Fruit fly (Drosophila melanogaster) whole organism, embryonic: Measurements from ENCODE around the gene Tim8.

Source experiments
- Antp ChIP-seq: fragments of 200-800 bp; sonication (Bioruptor generic); optimal IDR thresholded peaks from 3 replicates; lab custom pipeline; 2016; ENCODE audit warnings: missing biosample characterization, missing genetic modification characterization
- CG10267 ChIP-seq: fragments of 200-800 bp; sonication (Bioruptor generic); optimal IDR thresholded peaks from 2 replicates; lab custom pipeline; 2018; ENCODE audit warnings: missing biosample characterization, mild to moderate bottlenecking, missing genetic modification characterization, moderate library complexity
- CG10431 ChIP-seq: fragments of 200-800 bp; sonication (Bioruptor generic); optimal IDR thresholded peaks from 3 replicates; lab custom pipeline; 2018; ENCODE audit warnings: missing biosample characterization, mild to moderate bottlenecking, missing genetic modification characterization
- CG10543 ChIP-seq: fragments of 200-800 bp; sonication (Bioruptor generic); optimal IDR thresholded peaks from 3 replicates; lab custom pipeline; 2017; ENCODE audit warnings: missing biosample characterization, mild to moderate bottlenecking, missing genetic modification characterization, moderate library complexity
- CG11247 ChIP-seq: fragments of 200-800 bp; sonication (Bioruptor generic); IDR thresholded peaks from 2 replicates; pipeline ENCODE4 v1.3.6; 2022; ENCODE audit warnings: missing biosample characterization, missing genetic modification characterization
- CG12219 ChIP-seq: fragments of 200-800 bp; sonication (Bioruptor generic); optimal IDR thresholded peaks from 3 replicates; lab custom pipeline; 2018; ENCODE audit warnings: missing biosample characterization, mild to moderate bottlenecking, missing genetic modification characterization
- CG12769 ChIP-seq: fragments of 200-800 bp; sonication (Bioruptor generic); optimal IDR thresholded peaks from 2 replicates; lab custom pipeline; 2019; ENCODE audit warnings: missing biosample characterization, mild to moderate bottlenecking, missing genetic modification characterization, moderate library complexity
- CG13123 ChIP-seq: fragments of 200-800 bp; sonication (Bioruptor generic); optimal IDR thresholded peaks from 2 replicates; lab custom pipeline; 2016; ENCODE audit warnings: missing biosample characterization, missing genetic modification characterization
- CG13775 ChIP-seq: fragments of 200-800 bp; sonication (Bioruptor generic); optimal IDR thresholded peaks from 3 replicates; lab custom pipeline; 2017; ENCODE audit warnings: missing biosample characterization, mild to moderate bottlenecking, missing genetic modification characterization
- CG15696 ChIP-seq: fragments of 200-800 bp; sonication (Bioruptor generic); optimal IDR thresholded peaks from 2 replicates; lab custom pipeline; 2019; ENCODE audit warnings: missing biosample characterization, mild to moderate bottlenecking, missing genetic modification characterization, moderate library complexity
- CG16779 ChIP-seq: fragments of 200-800 bp; sonication (Bioruptor generic); IDR thresholded peaks from 2 replicates; pipeline ENCODE4 v1.3.6; 2022; ENCODE audit warnings: missing biosample characterization, missing genetic modification characterization
- CG17359 ChIP-seq: fragments of 200-800 bp; sonication (Bioruptor generic); optimal IDR thresholded peaks from 3 replicates; lab custom pipeline; 2018; ENCODE audit warnings: missing biosample characterization, mild to moderate bottlenecking, missing genetic modification characterization, moderate library complexity
- CG17385 ChIP-seq: fragments of 200-800 bp; sonication (Bioruptor generic); optimal IDR thresholded peaks from 3 replicates; lab custom pipeline; 2018; ENCODE audit warnings: missing biosample characterization, mild to moderate bottlenecking, missing genetic modification characterization
- CG17802 ChIP-seq: fragments of 200-800 bp; sonication (Bioruptor generic); optimal IDR thresholded peaks from 2 replicates; lab custom pipeline; 2018; ENCODE audit warnings: missing biosample characterization, mild to moderate bottlenecking, missing genetic modification characterization, moderate library complexity
- CG17829 ChIP-seq: fragments of 200-800 bp; optimal IDR thresholded peaks from 2 replicates; lab custom pipeline; 2019; ENCODE audit warnings: missing biosample characterization, mild to moderate bottlenecking, missing genetic modification characterization, moderate library complexity
- CG1832 ChIP-seq: fragments of 200-800 bp; sonication (Bioruptor generic); optimal IDR thresholded peaks from 2 replicates; lab custom pipeline; 2017; ENCODE audit warnings: missing biosample characterization, mild to moderate bottlenecking, missing genetic modification characterization, inconsistent platforms
- CG2120 ChIP-seq: fragments of 200-800 bp; sonication (Bioruptor generic); optimal IDR thresholded peaks from 3 replicates; lab custom pipeline; 2016; ENCODE audit warnings: missing biosample characterization, missing genetic modification characterization
- CG30403 ChIP-seq: fragments of 200-800 bp; sonication (Bioruptor generic); optimal IDR thresholded peaks from 3 replicates; lab custom pipeline; 2016; ENCODE audit warnings: missing biosample characterization, missing genetic modification characterization
- CG3065 ChIP-seq: fragments of 200-800 bp; sonication (Bioruptor generic); optimal IDR thresholded peaks from 2 replicates; lab custom pipeline; 2016; ENCODE audit warnings: missing biosample characterization, missing genetic modification characterization
- CG32767 ChIP-seq: fragments of 200-800 bp; sonication (Bioruptor generic); IDR thresholded peaks from 2 replicates; pipeline ENCODE4 v1.3.6; 2022; ENCODE audit warnings: missing biosample characterization, missing genetic modification characterization
- CG3726 ChIP-seq: fragments of 200-800 bp; sonication (Bioruptor generic); IDR thresholded peaks from 3 replicates; pipeline ENCODE4, ENCODE4 v1.3.6; 2022; ENCODE audit warnings: missing biosample characterization, missing genetic modification characterization
- CG4617 ChIP-seq: fragments of 200-800 bp; sonication (Bioruptor generic); optimal IDR thresholded peaks from 3 replicates; lab custom pipeline; 2016; ENCODE audit warnings: missing biosample characterization, missing genetic modification characterization, borderline replicate concordance
- CG4820 ChIP-seq: fragments of 200-800 bp; sonication (Bioruptor generic); optimal IDR thresholded peaks from 3 replicates; lab custom pipeline; 2016; ENCODE audit warnings: missing biosample characterization, missing genetic modification characterization
- CG8290 ChIP-seq, 3 experiments: fragments of 200-800 bp; sonication (Bioruptor generic); optimal IDR thresholded peaks; 2 replicates each; lab custom pipeline; 2016 to 2019; ENCODE audit warnings: missing biosample characterization in 3 of 3, missing genetic modification characterization in 3 of 3, mild to moderate bottlenecking in 2 of 3, moderate library complexity in 1 of 3
- CG9727 ChIP-seq: fragments of 200-800 bp; sonication (Bioruptor generic); optimal IDR thresholded peaks from 3 replicates; lab custom pipeline; 2017; ENCODE audit warnings: missing biosample characterization, mild to moderate bottlenecking, missing genetic modification characterization
- CG9797 ChIP-seq: fragments of 200-800 bp; sonication (Bioruptor generic); optimal IDR thresholded peaks from 3 replicates; lab custom pipeline; 2018; ENCODE audit warnings: missing biosample characterization, mild to moderate bottlenecking, missing genetic modification characterization
- CG9932 ChIP-seq: fragments of 200-800 bp; sonication (Bioruptor generic); IDR thresholded peaks from 2 replicates; pipeline ENCODE4 v1.3.6; 2022; ENCODE audit warnings: missing biosample characterization, missing genetic modification characterization
- D ChIP-seq, 2 experiments: fragments of 200-800 bp in 1 of 2; fragments of >200 bp in 1 of 2; sonication (Bioruptor generic) in 1 of 2; optimal IDR thresholded peaks; 2 replicates in 1 of 2; 3 replicates in 1 of 2; lab custom pipeline; 2017; ENCODE audit warnings: mild to moderate bottlenecking in 1 of 2, missing biosample characterization in 1 of 2, missing genetic modification characterization in 1 of 2, missing genetic modification reagents in 1 of 2
- Eip74EF ChIP-seq, 2 experiments: fragments of 200-800 bp in 1 of 2; fragments of >200 bp in 1 of 2; sonication (Bioruptor generic) in 1 of 2; optimal IDR thresholded peaks; 2 replicates each; lab custom pipeline; 2017 to 2019; ENCODE audit warnings: missing biosample characterization in 2 of 2, missing genetic modification characterization in 2 of 2, mild to moderate bottlenecking in 1 of 2, moderate library complexity in 1 of 2
- Ets65A ChIP-seq: fragments of 200-800 bp; sonication (Bioruptor generic); peaks from one replicate; lab custom pipeline; 2016; ENCODE audit warnings: missing biosample characterization, missing genetic modification characterization
- GATAe ChIP-seq: fragments of 200-800 bp; sonication (Bioruptor generic); conservative IDR thresholded peaks from 2 replicates; pipeline ENCODE4 v1.3.6; 2022; ENCODE audit warnings: missing biosample characterization, missing genetic modification characterization
- HLH3B ChIP-seq: fragments of 200-800 bp; sonication (Bioruptor generic); IDR thresholded peaks from 2 replicates; pipeline ENCODE4 v1.3.6; 2022; ENCODE audit warnings: missing biosample characterization, missing genetic modification characterization
- Hmr ChIP-seq: fragments of 200-800 bp; sonication (Bioruptor generic); optimal IDR thresholded peaks from 3 replicates; lab custom pipeline; 2017; ENCODE audit warnings: mild to moderate bottlenecking, missing biosample characterization, missing genetic modification reagents, missing genetic modification characterization
- Hmx ChIP-seq: fragments of 200-800 bp; sonication (Bioruptor generic); optimal IDR thresholded peaks from 2 replicates; lab custom pipeline; 2016; ENCODE audit warnings: missing biosample characterization, missing genetic modification characterization
- MBD-R2 ChIP-seq: fragments of 200-800 bp; sonication (Bioruptor generic); IDR thresholded peaks from 2 replicates; pipeline ENCODE4 v1.3.6; 2022; ENCODE audit warnings: missing biosample characterization, missing genetic modification characterization
- Scr ChIP-seq: fragments of 200-800 bp; sonication (Bioruptor generic); IDR thresholded peaks from 2 replicates; pipeline ENCODE4 v1.3.6; 2022; ENCODE audit warnings: missing biosample characterization, missing genetic modification characterization; ENCODE audit not compliant: partially characterized antibody
- Sin3A ChIP-seq: fragments of >200 bp; optimal IDR thresholded peaks from 2 replicates; lab custom pipeline; 2018
- Spps ChIP-seq: fragments of 200-800 bp; sonication (Bioruptor generic); optimal IDR thresholded peaks from 2 replicates; lab custom pipeline; 2018; ENCODE audit warnings: missing biosample characterization, mild to moderate bottlenecking, missing genetic modification characterization
- Sry-β ChIP-seq: fragments of 200-800 bp; sonication (Bioruptor generic); optimal IDR thresholded peaks from 2 replicates; lab custom pipeline; 2018; ENCODE audit warnings: missing biosample characterization, mild to moderate bottlenecking, missing genetic modification characterization, moderate library complexity
- az2 ChIP-seq: fragments of 200-800 bp; sonication (Bioruptor generic); optimal IDR thresholded peaks from 3 replicates; lab custom pipeline; 2016; ENCODE audit warnings: missing biosample characterization, missing genetic modification characterization
- crol ChIP-seq: fragments of 200-800 bp; sonication (Bioruptor generic); IDR thresholded peaks from 2 replicates; pipeline ENCODE4 v1.3.6; 2022; ENCODE audit warnings: missing biosample characterization, missing genetic modification characterization
- gfzf ChIP-seq: fragments of 200-800 bp; sonication (Bioruptor generic); optimal IDR thresholded peaks from 2 replicates; lab custom pipeline; 2016; ENCODE audit warnings: missing biosample characterization, mild to moderate bottlenecking, missing genetic modification characterization, moderate library complexity
- grau ChIP-seq: fragments of 200-800 bp; optimal IDR thresholded peaks from 3 replicates; lab custom pipeline; 2019; ENCODE audit warnings: missing biosample characterization, mild to moderate bottlenecking, missing genetic modification characterization, moderate library complexity
- oc ChIP-seq: fragments of 200-800 bp; sonication (Bioruptor generic); optimal IDR thresholded peaks from 2 replicates; lab custom pipeline; 2018; ENCODE audit warnings: missing biosample characterization, mild to moderate bottlenecking, missing genetic modification characterization, moderate library complexity
- slp2 ChIP-seq: fragments of 200-800 bp; sonication (Bioruptor generic); optimal IDR thresholded peaks from 2 replicates; lab custom pipeline; 2016; ENCODE audit warnings: missing biosample characterization, missing genetic modification characterization
- tll ChIP-seq, 2 experiments: fragments of 200-800 bp in 1 of 2; fragments of >200 bp in 1 of 2; sonication (Bioruptor generic) in 1 of 2; optimal IDR thresholded peaks; 2 replicates each; lab custom pipeline; 2017 to 2019; ENCODE audit warnings: missing biosample characterization in 2 of 2, missing genetic modification characterization in 2 of 2, mild to moderate bottlenecking in 1 of 2, moderate library complexity in 1 of 2
- tup ChIP-seq: fragments of 200-800 bp; sonication (Bioruptor generic); optimal IDR thresholded peaks from 2 replicates; lab custom pipeline; 2016; ENCODE audit warnings: missing biosample characterization, mild to moderate bottlenecking, missing genetic modification characterization, moderate library complexity
- zfh1 ChIP-seq: fragments of 200-800 bp; sonication (Bioruptor generic); IDR thresholded peaks from 3 replicates; pipeline ENCODE4 v1.3.6; 2022; ENCODE audit warnings: missing biosample characterization, missing genetic modification characterization

Tim8 gene

DNA sequence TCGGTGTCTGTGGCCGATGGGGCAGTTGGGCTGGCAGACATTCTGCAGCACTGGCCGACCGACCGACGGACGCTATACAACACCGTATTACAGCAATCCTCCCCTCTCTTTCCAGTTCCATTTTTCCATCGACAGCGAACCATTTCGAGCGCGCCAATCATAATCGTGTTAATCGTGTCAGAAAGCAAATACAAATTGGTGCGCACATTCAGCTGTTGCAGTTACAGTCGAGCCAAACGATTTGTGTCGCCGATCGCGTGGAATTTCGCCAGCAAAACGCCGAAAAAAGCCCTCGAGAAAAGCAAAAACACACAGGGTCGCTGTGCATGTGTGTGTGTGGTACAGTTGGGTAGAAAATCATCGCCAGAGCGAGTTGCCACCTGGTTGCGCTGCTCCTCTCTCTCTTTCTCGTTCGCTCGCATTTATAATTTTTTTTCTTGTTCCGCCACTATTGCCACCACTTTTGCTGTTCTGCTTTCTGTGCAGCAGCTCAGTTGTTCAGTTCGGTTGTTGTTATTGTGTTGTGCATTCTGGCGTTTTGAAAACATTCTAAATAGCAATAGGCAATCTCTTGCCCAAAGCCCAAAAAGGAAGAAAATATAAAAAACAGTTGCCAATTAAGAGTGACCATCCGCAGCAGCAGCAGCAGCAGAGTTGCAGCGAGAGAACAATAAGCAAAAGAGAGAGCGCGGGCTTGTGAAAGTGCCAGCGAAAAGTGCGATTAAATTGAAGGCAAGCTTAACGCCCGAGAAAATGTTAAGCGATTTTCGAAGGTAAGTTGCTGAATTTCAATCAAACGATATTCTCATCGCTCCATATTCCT is 17.5 kb upstream of the Tim8 start, which contains the start of gene CG1737 (continued):
- TF ChIP-seq CG10431 (no peak), tup (no peak), CG12219 (no peak), Hmx (GFP tag; lab: Kevin White, UChicago) (no peak), zfh1 (GFP tag; lab: Robert Waterston, UW) (no peak), CG10267 (tag; lab: Kevin White, UChicago) (peak; percentile 79), CG4820 (GFP tag; lab: Kevin White, UChicago) (no peak), gfzf (GFP tag; lab: Kevin White, UChicago) (peak; percentile 1), az2 (GFP tag; lab: Kevin White, UChicago) (no peak), CG32767 (GFP tag; lab: Robert Waterston, UW) (0 out of 2 replicates have a peak, but pooled peaks have one; percentile 17), CG17385 (GFP tag; lab: Kevin White, UChicago) (peak; percentile 15), CG2120 (GFP tag; lab: Kevin White, UChicago) (peak; percentile 10), CG9797 (GFP tag; lab: Kevin White, UChicago) (no peak), GATAe (GFP tag; lab: Robert Waterston, UW) (no peak), CG3726 (GFP tag; lab: Robert Waterston, UW) (no peak), crol (peak; percentile 63), CG13123 (GFP tag; lab: Kevin White, UChicago) (no peak), Ets65A (GFP tag; lab: Kevin White, UChicago) (peak; percentile 1), CG1832 (peak; percentile 45), CG9727 (no peak), CG30403 (GFP tag; lab: Kevin White, UChicago) (no peak), CG9932 (GFP tag; lab: Robert Waterston, UW) (peak; percentile 68), HLH3B (GFP tag; lab: Robert Waterston, UW) (no peak), CG12769 (tag; lab: Kevin White, UChicago) (no peak), CG3065 (GFP tag; lab: Kevin White, UChicago) (no peak), CG4617 (GFP tag; lab: Kevin White, UChicago) (peak; percentile 44), grau (no peak), Antp (GFP tag; lab: Kevin White, UChicago) (peak; percentile 12), Hmr (GFP tag; lab: Kevin White, UChicago) (peak; percentile 55), CG17829 (tag; lab: Kevin White, UChicago) (no peak), CG17359 (tag; lab: Kevin White, UChicago) (no peak), CG8290 (GFP tag; optimal IDR thresholded peaks at IDR 0.05; lab: Kevin White, UChicago) (no peak), CG8290 (tag; optimal IDR thresholded peaks at IDR 0.05; lab: Kevin White, UChicago) (peak in 1 of 2 experiments; percentile 76), CG16779 (no peak), CG11247 (GFP tag; lab: Robert Waterston, UW) (0 out of 2 replicates have a peak, but pooled peaks have one; percentile 24), slp2 (GFP tag; lab: Kevin White, UChicago) (no peak), Eip74EF (GFP tag; optimal IDR thresholded peaks at IDR 0.05; lab: Kevin White, UChicago) (no peak), CG17802 (tag; lab: Kevin White, UChicago) (no peak), CG10543 (GFP tag; lab: Kevin White, UChicago) (peak; percentile 28), D (optimal IDR thresholded peaks at IDR 0.05; lab: Kevin White, UChicago) (peak; percentile 80), D (GFP tag; optimal IDR thresholded peaks at IDR 0.05; lab: Kevin White, UChicago) (no peak), Spps (tag; lab: Kevin White, UChicago) (no peak), Sin3A (lab: Kevin White, UChicago) (peak; percentile 48), Sry-β (no peak), oc (no peak), MBD-R2 (GFP tag; lab: Robert Waterston, UW) (peak; percentile 42), Scr (GFP tag; lab: Robert Waterston, UW) (peak; percentile 33; the same call in 1 of the 2 replicates), CG15696 (tag; lab: Kevin White, UChicago) (no peak), CG13775 (GFP tag; lab: Kevin White, UChicago) (no peak), tll (GFP tag; optimal IDR thresholded peaks at IDR 0.05; lab: Kevin White, UChicago) (no peak)
